Fruit fly (Drosophila melanogaster): ENCODE results near the gene CG13720.

The CG13720 gene

DNA sequence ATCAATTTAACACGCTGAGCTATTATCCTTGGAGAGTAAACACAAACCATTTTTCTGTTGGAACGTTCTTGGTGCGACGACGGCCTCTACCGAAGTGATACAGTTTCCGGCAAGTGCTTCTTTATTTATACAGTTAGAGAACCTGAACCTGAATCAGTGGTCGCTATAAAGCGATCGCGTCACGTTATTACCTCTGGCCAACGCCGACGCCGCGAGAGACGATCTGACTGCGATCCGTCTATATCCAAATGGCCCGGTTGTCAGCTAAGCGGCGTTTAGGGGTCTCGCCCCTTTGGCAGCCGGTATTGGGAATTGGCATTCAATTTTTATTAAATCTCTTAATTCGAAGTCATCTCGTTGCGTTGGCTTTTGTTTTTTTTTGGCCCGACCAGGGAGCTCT, 42.2 kb downstream of the CG13720 start, which contains the start of gene CG11345:
Gene CG11345, minus strand, starts transcription at position 101 of the 400 bp plus-strand sequence.
- TF ChIP-seq rgr (GFP tag; optimal IDR thresholded peaks at IDR 0.05), result no peak
- no peak for TF ChIP-seq foxo (GFP tag; optimal IDR thresholded peaks at IDR 0.05)
